Fruit fly (Drosophila melanogaster): Measurements from ENCODE around the gene CG14218.
A peak's percentile ranks its signal among the peaks of the same experiment; 100 is the strongest.

Gene CG14218

dm6 chrX:19565714-19566316, 16.0 kb downstream of the CG14218 start, which contains the start of the genes Grip84 and car (continued):
- TF ChIP-seq CG14860 (GFP tag; IDR thresholded peaks at IDR 0.05; ENCODE audit: partially characterized antibody), result no peak
- peak; percentile 52; the same call in 1 of the 2 replicates for TF ChIP-seq CG17328 (GFP tag; IDR thresholded peaks at IDR 0.05)
- no peak for TF ChIP-seq CG8089 (GFP tag; optimal IDR thresholded peaks at IDR 0.05)
- TF ChIP-seq CG13775 (GFP tag; optimal IDR thresholded peaks at IDR 0.05), result peak; percentile 70
- TF ChIP-seq MTF-1 (GFP tag; optimal IDR thresholded peaks at IDR 0.05; ENCODE audit: borderline replicate concordance), result no peak
- TF ChIP-seq CG12236 (GFP tag; optimal IDR thresholded peaks at IDR 0.05), result peak; percentile 31
- peak; percentile 55 for TF ChIP-seq CG8388 (GFP tag; optimal IDR thresholded peaks at IDR 0.05)
- no peak for TF ChIP-seq Dek (tag; optimal IDR thresholded peaks at IDR 0.05)
- no peak for TF ChIP-seq Bdp1 (GFP tag; optimal IDR thresholded peaks at IDR 0.05)
- no peak for TF ChIP-seq CG3163 (GFP tag; optimal IDR thresholded peaks at IDR 0.05)
- TF ChIP-seq Sox100B (GFP tag; optimal IDR thresholded peaks at IDR 0.05), result no peak
- peak; percentile 59 for TF ChIP-seq Lhr (GFP tag; optimal IDR thresholded peaks at IDR 0.05)
- no peak for TF ChIP-seq CG7987 (GFP tag; optimal IDR thresholded peaks at IDR 0.05)
- TF ChIP-seq CG7928 (GFP tag; optimal IDR thresholded peaks at IDR 0.05), result no peak
- no peak for TF ChIP-seq nau (GFP tag; optimal IDR thresholded peaks at IDR 0.05)
- no peak for TF ChIP-seq CG4707 (GFP tag; optimal IDR thresholded peaks at IDR 0.05)
- peak; percentile 45 for TF ChIP-seq crc (GFP tag; optimal IDR thresholded peaks at IDR 0.05)
- TF ChIP-seq gcm2 (GFP tag; optimal IDR thresholded peaks at IDR 0.05), result no peak
- TF ChIP-seq luna (GFP tag; optimal IDR thresholded peaks at IDR 0.05), result no peak
- peak; percentile 72 for TF ChIP-seq Xbp1 (GFP tag; optimal IDR thresholded peaks at IDR 0.05)
- peak; percentile 32; the same call in 1 of the 2 replicates for TF ChIP-seq Atf6 (GFP tag; IDR thresholded peaks at IDR 0.05)
- no peak for TF ChIP-seq Hand (GFP tag; optimal IDR thresholded peaks at IDR 0.05)
- no peak for TF ChIP-seq pan (optimal IDR thresholded peaks at IDR 0.05)
- peak in 1 of 2 experiments; percentile 14 for TF ChIP-seq pan (GFP tag; optimal IDR thresholded peaks at IDR 0.05 in 1 of 2, IDR thresholded peaks at IDR 0.05 in 1 of 2)
- TF ChIP-seq yki (optimal IDR thresholded peaks at IDR 0.05), result no peak
- TF ChIP-seq CG10979 (tag; optimal IDR thresholded peaks at IDR 0.05), result peak; percentile 60
- peak; percentile 88 for TF ChIP-seq Med (GFP tag)
- TF ChIP-seq schlank (tag; optimal IDR thresholded peaks at IDR 0.05), result no peak
- no peak for TF ChIP-seq cg (GFP tag; optimal IDR thresholded peaks at IDR 0.05)
- no peak for TF ChIP-seq Drgx (GFP tag; IDR thresholded peaks at IDR 0.05)
- TF ChIP-seq ERR (GFP tag; optimal IDR thresholded peaks at IDR 0.05), result no peak
- peak; percentile 15 for TF ChIP-seq run (tag; optimal IDR thresholded peaks at IDR 0.05)
- TF ChIP-seq disco-r (GFP tag; optimal IDR thresholded peaks at IDR 0.05), result no peak
- TF ChIP-seq CG11093 (GFP tag; IDR thresholded peaks at IDR 0.05), result peak; percentile 63; the same call in 2 of the 3 replicates
- TF ChIP-seq CG33213 (GFP tag; optimal IDR thresholded peaks at IDR 0.05), result no peak
- TF ChIP-seq CG4854 (GFP tag; optimal IDR thresholded peaks at IDR 0.05), result no peak
- TF ChIP-seq chm (GFP tag; IDR thresholded peaks at IDR 0.05), result no peak
- no peak for TF ChIP-seq CG3407 (GFP tag; optimal IDR thresholded peaks at IDR 0.05)
- peak; percentile 8 for TF ChIP-seq CG2202 (tag; optimal IDR thresholded peaks at IDR 0.05)
- no peak for TF ChIP-seq CHES-1-like (GFP tag; optimal IDR thresholded peaks at IDR 0.05)
- TF ChIP-seq Doc2 (GFP tag; IDR thresholded peaks at IDR 0.05), result no peak
- TF ChIP-seq ken (GFP tag; IDR thresholded peaks at IDR 0.05), result no peak
- no peak for TF ChIP-seq oc (tag; optimal IDR thresholded peaks at IDR 0.05)
- peak; percentile 98 for TF ChIP-seq CG15073 (GFP tag; optimal IDR thresholded peaks at IDR 0.05)
- peak; percentile 55 to 74 for TF ChIP-seq dpn (GFP tag; optimal IDR thresholded peaks at IDR 0.05)
- no peak for TF ChIP-seq CG17912 (GFP tag; optimal IDR thresholded peaks at IDR 0.05)
- no peak for TF ChIP-seq tx (GFP tag; optimal IDR thresholded peaks at IDR 0.05)
- peak; percentile 36 for TF ChIP-seq HmgZ (tag; optimal IDR thresholded peaks at IDR 0.05)
- TF ChIP-seq CG12942 (GFP tag; optimal IDR thresholded peaks at IDR 0.05), result peak; percentile 46
- no peak for TF ChIP-seq CG9876 (GFP tag; optimal IDR thresholded peaks at IDR 0.05)
- no peak for TF ChIP-seq CG11696 (GFP tag; IDR thresholded peaks at IDR 0.05)

Measured in whole organism, embryonic.